Worm (Caenorhabditis elegans) whole organism, mixed stage, embryonic: ENCODE measurements around the gene srr-8.

Experiments used
- blmp-1 ChIP-seq: fragments of 150-350 bp; optimal IDR thresholded peaks from 2 replicates; lab custom pipeline; 2014; ENCODE audit warnings: missing biosample characterization, missing genetic modification characterization
- elt-1 ChIP-seq: sonication (generic microtip); optimal IDR thresholded peaks from 2 replicates; lab custom pipeline; 2017; ENCODE audit warnings: missing genetic modification characterization, mild to moderate bottlenecking, missing compliant biosample characterization, antibody characterized with exemption, moderate library complexity, borderline replicate concordance; ENCODE audit not compliant: insufficient read depth
- elt-3 ChIP-seq: fragments of 150-350 bp; optimal IDR thresholded peaks from 2 replicates; lab custom pipeline; 2014; ENCODE audit warnings: missing biosample characterization, missing genetic modification characterization
- ham-2 ChIP-seq: fragments of 200-800 bp; sonication (Bioruptor generic); optimal IDR thresholded peaks from 2 replicates; lab custom pipeline; 2018; ENCODE audit warnings: mild to moderate bottlenecking, missing genetic modification characterization, missing compliant biosample characterization
- lin-13 ChIP-seq: fragments of 150-350 bp; optimal IDR thresholded peaks from 2 replicates; lab custom pipeline; 2014; ENCODE audit warnings: missing biosample characterization, missing genetic modification characterization
- lsy-2 ChIP-seq: fragments of 150-350 bp; optimal IDR thresholded peaks from 2 replicates; lab custom pipeline; 2014; ENCODE audit warnings: missing biosample characterization, missing genetic modification characterization
- mab-5 ChIP-seq: fragments of 150-350 bp; optimal IDR thresholded peaks from 2 replicates; lab custom pipeline; 2014; ENCODE audit warnings: missing biosample characterization, missing genetic modification characterization
- mep-1 ChIP-seq: fragments of 150-350 bp; optimal IDR thresholded peaks from 2 replicates; lab custom pipeline; 2017; ENCODE audit warnings: missing biosample characterization, missing genetic modification reagents, missing genetic modification characterization, inconsistent platforms
- nhr-28 ChIP-seq: fragments of 150-350 bp; optimal IDR thresholded peaks from 2 replicates; lab custom pipeline; 2014; ENCODE audit warnings: missing biosample characterization, missing genetic modification characterization
- nhr-76 ChIP-seq: sonication (generic microtip); optimal IDR thresholded peaks from 2 replicates; lab custom pipeline; 2017; ENCODE audit warnings: missing biosample characterization, missing genetic modification characterization
- pha-4 ChIP-seq: fragments of 150-350 bp; optimal IDR thresholded peaks from 2 replicates; lab custom pipeline; 2018; ENCODE audit warnings: missing biosample characterization, missing genetic modification reagents, missing genetic modification characterization
- snpc-4 ChIP-seq: fragments of 150-350 bp; optimal IDR thresholded peaks from 2 replicates; lab custom pipeline; 2014; ENCODE audit warnings: missing biosample characterization, missing genetic modification characterization
- tbx-8 ChIP-seq: fragments of 200-800 bp; sonication (Bioruptor generic); optimal IDR thresholded peaks from 2 replicates; lab custom pipeline; 2018; ENCODE audit warnings: mild to moderate bottlenecking, missing genetic modification characterization, moderate library complexity, missing compliant biosample characterization
- ztf-11 ChIP-seq: fragments of 150-350 bp; optimal IDR thresholded peaks from 2 replicates; lab custom pipeline; 2014; ENCODE audit warnings: missing biosample characterization, missing genetic modification characterization

ce11 chrV:5036364-5036763 lies 34.9 kb downstream of the srr-8 start, which contains the start of gene K11D12.7:
- TF ChIP-seq nhr-28 (tag; lab: Kevin White, UChicago) (no peak), pha-4 (tag; lab: Kevin White, UChicago) (no peak), nhr-76 (tag; lab: Kevin White, UChicago) (no peak), snpc-4 (tag; lab: Kevin White, UChicago) (no peak), elt-3 (no peak), mab-5 (tag; lab: Kevin White, UChicago) (no peak), tbx-8 (GFP tag; lab: Kevin White, UChicago) (no peak), lsy-2 (no peak), ham-2 (GFP tag; lab: Kevin White, UChicago) (no peak), ztf-11 (tag; lab: Kevin White, UChicago) (no peak), blmp-1 (tag; lab: Kevin White, UChicago) (no peak), mep-1 (tag; lab: Kevin White, UChicago) (no peak), lin-13 (tag; lab: Kevin White, UChicago) (no peak), elt-1 (no peak)
